Worm (Caenorhabditis elegans) whole organism, late embryonic: Measurements from ENCODE around the gene F13H8.3.
A peak's percentile ranks its signal among the peaks of the same experiment; 100 is the strongest.

ENCODE experiments used
- K09A11.1 ChIP-seq: sonication (generic microtip); optimal IDR thresholded peaks from 2 replicates; lab custom pipeline; 2017; ENCODE audit warnings: antibody characterized with exemption, mild to moderate bottlenecking, missing genetic modification characterization, missing compliant biosample characterization; ENCODE audit not compliant: insufficient read depth
- T23F11.4 ChIP-seq: fragments of 200-800 bp; sonication (Bioruptor generic); optimal IDR thresholded peaks from 2 replicates; lab custom pipeline; 2018; ENCODE audit warnings: mild to moderate bottlenecking, missing genetic modification characterization, missing compliant biosample characterization
- ahr-1 ChIP-seq: sonication (generic microtip); optimal IDR thresholded peaks from 2 replicates; lab custom pipeline; 2016; ENCODE audit warnings: missing genetic modification characterization, missing compliant biosample characterization
- ceh-18 ChIP-seq: sonication (generic microtip); optimal IDR thresholded peaks from 2 replicates; lab custom pipeline; 2016; ENCODE audit warnings: missing genetic modification characterization, missing compliant biosample characterization
- ceh-2 ChIP-seq: sonication (generic microtip); optimal IDR thresholded peaks from 2 replicates; lab custom pipeline; 2016; ENCODE audit warnings: missing genotype, missing genetic modification characterization, missing compliant biosample characterization
- ceh-22 ChIP-seq: sonication (generic microtip); optimal IDR thresholded peaks from 2 replicates; lab custom pipeline; 2017; ENCODE audit warnings: missing biosample characterization, missing genetic modification characterization
- ceh-30 ChIP-seq: fragments of 150-350 bp; optimal IDR thresholded peaks from 2 replicates; lab custom pipeline; 2014; ENCODE audit warnings: missing biosample characterization, missing genetic modification characterization
- ceh-31 ChIP-seq: sonication (generic microtip); optimal IDR thresholded peaks from 2 replicates; lab custom pipeline; 2016; ENCODE audit warnings: missing genetic modification characterization, missing compliant biosample characterization
- ceh-34 ChIP-seq: sonication (generic microtip); optimal IDR thresholded peaks from 2 replicates; lab custom pipeline; 2016; ENCODE audit warnings: mild to moderate bottlenecking, missing genetic modification characterization, missing compliant biosample characterization
- ceh-45 ChIP-seq: fragments of 200-800 bp; sonication (Bioruptor generic); IDR thresholded peaks from 2 replicates; pipeline ENCODE4 v1.3.6; 2022; ENCODE audit warnings: missing genetic modification reagents, missing genetic modification characterization, missing compliant biosample characterization
- ceh-48 ChIP-seq: sonication (generic microtip); optimal IDR thresholded peaks from 2 replicates; lab custom pipeline; 2016; ENCODE audit warnings: missing genetic modification characterization, inconsistent platforms, missing compliant biosample characterization
- dve-1 ChIP-seq: sonication (generic microtip); optimal IDR thresholded peaks from 2 replicates; lab custom pipeline; 2017; ENCODE audit warnings: antibody characterized with exemption, mild to moderate bottlenecking, missing genetic modification characterization, missing compliant biosample characterization
- elt-2 ChIP-seq: sonication (generic microtip); optimal IDR thresholded peaks from 2 replicates; lab custom pipeline; 2016; ENCODE audit warnings: missing genetic modification reagents, missing genetic modification characterization, missing compliant biosample characterization
- elt-4 ChIP-seq: sonication (generic microtip); optimal IDR thresholded peaks from 2 replicates; lab custom pipeline; 2016; ENCODE audit warnings: missing genetic modification characterization, missing compliant biosample characterization
- ets-4 ChIP-seq: sonication (generic microtip); optimal IDR thresholded peaks from 2 replicates; lab custom pipeline; 2016; ENCODE audit warnings: missing genetic modification characterization, missing compliant biosample characterization
- fax-1 ChIP-seq: sonication (generic microtip); optimal IDR thresholded peaks from 2 replicates; lab custom pipeline; 2016; ENCODE audit warnings: missing genotype, missing genetic modification characterization, missing compliant biosample characterization
- fkh-6 ChIP-seq: sonication (generic microtip); optimal IDR thresholded peaks from 2 replicates; lab custom pipeline; 2016; ENCODE audit warnings: missing genetic modification characterization, missing compliant biosample characterization
- gmeb-2 ChIP-seq: sonication (generic microtip); optimal IDR thresholded peaks from 2 replicates; lab custom pipeline; 2016; ENCODE audit warnings: missing genetic modification characterization, inconsistent platforms, missing compliant biosample characterization
- hlh-13 ChIP-seq: fragments of 200-800 bp; sonication (Bioruptor generic); optimal IDR thresholded peaks from 2 replicates; lab custom pipeline; 2018; ENCODE audit warnings: mild to moderate bottlenecking, missing genetic modification characterization, missing compliant biosample characterization
- hlh-15 ChIP-seq: sonication (generic microtip); optimal IDR thresholded peaks from 2 replicates; lab custom pipeline; 2016; ENCODE audit warnings: missing genetic modification characterization, missing compliant biosample characterization
- hlh-30 ChIP-seq: sonication (generic microtip); optimal IDR thresholded peaks from 2 replicates; lab custom pipeline; 2017; ENCODE audit warnings: antibody characterized with exemption, missing genetic modification characterization, missing compliant biosample characterization; ENCODE audit not compliant: insufficient read depth
- mec-3 ChIP-seq: sonication (generic microtip); optimal IDR thresholded peaks from 2 replicates; lab custom pipeline; 2016; ENCODE audit warnings: borderline replicate concordance, missing genetic modification characterization, missing compliant biosample characterization
- nfya-1 ChIP-seq: sonication (generic microtip); optimal IDR thresholded peaks from 2 replicates; lab custom pipeline; 2017; ENCODE audit warnings: missing genetic modification characterization, mild to moderate bottlenecking, missing compliant biosample characterization, antibody characterized with exemption, moderate library complexity
- nhr-11 ChIP-seq: fragments of 150-350 bp; optimal IDR thresholded peaks from 2 replicates; lab custom pipeline; 2014; ENCODE audit warnings: missing biosample characterization, missing genetic modification characterization
- pag-3 ChIP-seq: sonication (generic microtip); optimal IDR thresholded peaks from 2 replicates; lab custom pipeline; 2016; ENCODE audit warnings: missing compliant biosample characterization, missing genetic modification characterization, borderline replicate concordance
- pat-9 ChIP-seq: fragments of 200-800 bp; sonication (Bioruptor generic); optimal IDR thresholded peaks from 2 replicates; lab custom pipeline; 2018; ENCODE audit warnings: mild to moderate bottlenecking, missing genetic modification characterization, moderate library complexity, missing compliant biosample characterization
- pax-1 ChIP-seq: fragments of 150-350 bp; optimal IDR thresholded peaks from 2 replicates; lab custom pipeline; 2014; ENCODE audit warnings: missing biosample characterization, missing genetic modification characterization
- pqm-1 ChIP-seq: sonication (generic microtip); optimal IDR thresholded peaks from 2 replicates; lab custom pipeline; 2016; ENCODE audit warnings: missing genetic modification characterization, missing compliant biosample characterization
- pros-1 ChIP-seq: fragments of 150-350 bp; optimal IDR thresholded peaks from 2 replicates; lab custom pipeline; 2014; ENCODE audit warnings: missing biosample characterization, missing genetic modification reagents, missing genetic modification characterization
- ref-2 ChIP-seq: sonication (generic microtip); optimal IDR thresholded peaks from 2 replicates; lab custom pipeline; 2016; ENCODE audit warnings: missing genetic modification characterization, missing compliant biosample characterization
- sdc-2 ChIP-seq: sonication (generic microtip); optimal IDR thresholded peaks from 2 replicates; lab custom pipeline; 2016; ENCODE audit warnings: missing genotype, missing genetic modification characterization, missing compliant biosample characterization
- sox-4 ChIP-seq: sonication (generic microtip); optimal IDR thresholded peaks from 2 replicates; lab custom pipeline; 2017; ENCODE audit warnings: mild to moderate bottlenecking, missing genetic modification characterization, inconsistent platforms, missing compliant biosample characterization
- syd-9 ChIP-seq: sonication (generic microtip); optimal IDR thresholded peaks from 2 replicates; lab custom pipeline; 2016; ENCODE audit warnings: mild to moderate bottlenecking, missing genetic modification characterization, moderate library complexity, missing compliant biosample characterization
- tbx-2 ChIP-seq: sonication (generic microtip); optimal IDR thresholded peaks from 2 replicates; lab custom pipeline; 2016; ENCODE audit warnings: missing genetic modification characterization, missing compliant biosample characterization
- ttx-3 ChIP-seq: sonication (generic microtip); optimal IDR thresholded peaks from 2 replicates; lab custom pipeline; 2016; ENCODE audit warnings: missing genetic modification reagents, missing genetic modification characterization, missing compliant biosample characterization
- zip-5 ChIP-seq: sonication (generic microtip); optimal IDR thresholded peaks from 2 replicates; lab custom pipeline; 2016; ENCODE audit warnings: missing genetic modification characterization, missing compliant biosample characterization

The F13H8.3 gene

DNA sequence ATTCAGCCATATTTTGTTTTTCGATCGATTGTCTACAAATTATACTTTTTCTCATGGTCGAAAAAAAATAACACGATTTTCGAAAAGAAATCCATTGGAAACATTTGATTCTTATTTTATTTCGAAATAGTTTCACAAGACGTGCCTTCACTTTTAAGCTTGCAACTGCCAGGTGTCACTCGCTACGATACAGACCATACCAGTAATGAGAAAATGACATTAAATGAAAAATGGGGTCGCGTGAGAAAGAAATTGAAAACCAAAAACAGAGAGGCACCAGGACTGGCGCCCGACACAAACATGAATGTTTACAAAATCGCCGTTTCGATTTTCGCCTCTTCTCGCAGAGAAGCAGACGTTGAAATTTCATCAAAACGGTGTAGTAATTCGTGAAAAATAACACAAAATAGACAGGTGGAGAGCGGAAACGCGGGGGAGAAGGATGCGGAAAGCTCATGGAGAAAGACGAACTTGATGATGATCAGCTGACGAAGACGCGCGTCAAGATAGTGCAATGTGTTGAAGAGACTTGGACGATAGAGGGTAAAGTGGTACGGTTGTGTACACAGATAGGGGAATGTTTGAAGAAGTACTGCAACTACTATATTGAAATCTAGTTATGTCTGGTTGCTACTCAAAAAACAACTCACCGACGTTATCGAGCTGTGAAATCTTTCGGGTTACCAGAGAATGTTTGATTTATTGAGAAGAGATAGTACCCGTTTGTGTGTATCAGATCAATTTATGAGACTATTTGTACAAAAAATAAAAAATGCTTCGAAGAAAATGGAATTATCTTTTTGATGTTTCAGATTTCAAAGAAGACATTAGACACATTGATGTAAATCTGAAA is 27.5 kb upstream of the F13H8.3 start:
- peak; percentile 33 for TF ChIP-seq tbx-2 (tag; lab: Kevin White, UChicago)
- no peak for TF ChIP-seq ref-2 (tag; lab: Kevin White, UChicago)
- TF ChIP-seq hlh-30 (tag; lab: Kevin White, UChicago), result peak; percentile 45
- peak; percentile 62 for TF ChIP-seq ceh-18 (tag; lab: Kevin White, UChicago)
- peak; percentile 11 for TF ChIP-seq ceh-34 (tag; lab: Kevin White, UChicago)
- TF ChIP-seq pag-3, result no peak

DNA sequence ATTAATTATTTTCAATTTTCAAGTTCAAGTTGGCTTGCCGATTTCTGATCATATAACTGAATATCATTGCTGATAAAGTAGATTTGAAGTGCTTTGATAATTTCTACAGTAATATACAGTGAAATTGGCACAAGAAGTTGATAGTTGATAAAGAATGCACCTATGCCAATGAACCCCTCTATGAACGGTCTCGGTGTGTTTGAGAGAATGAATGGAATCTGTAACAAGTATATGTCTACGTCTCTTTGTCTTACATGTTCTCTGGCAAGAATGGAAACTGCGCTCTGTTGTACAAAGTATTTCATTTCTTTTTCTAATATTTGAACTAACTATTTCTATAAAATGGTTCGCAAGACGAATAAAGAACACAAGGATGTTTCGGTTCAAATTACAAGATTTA is 22.0 kb upstream of the F13H8.3 start, which contains the start of gene T24H7.8:
Gene T24H7.8, plus strand, starts transcription at position 301 of the 400 bp plus-strand sequence.
- TF ChIP-seq fax-1 (tag; lab: Kevin White, UChicago) (no peak), pqm-1 (no peak), ceh-22 (tag; lab: Kevin White, UChicago) (no peak), T23F11.4 (no peak), syd-9 (no peak), hlh-13 (no peak), ceh-48 (tag; lab: Kevin White, UChicago) (no peak), sox-4 (no peak), pag-3 (no peak), mec-3 (tag; lab: Kevin White, UChicago) (no peak), K09A11.1 (tag; lab: Kevin White, UChicago) (no peak), ceh-31 (no peak), ahr-1 (tag; lab: Kevin White, UChicago) (no peak), elt-2 (no peak), gmeb-2 (tag; lab: Kevin White, UChicago) (no peak), ceh-2 (tag; lab: Kevin White, UChicago) (no peak), ceh-18 (tag; lab: Kevin White, UChicago) (no peak), ceh-45 (no peak), pax-1 (tag; lab: Kevin White, UChicago) (no peak), ceh-34 (tag; lab: Kevin White, UChicago) (no peak)

DNA sequence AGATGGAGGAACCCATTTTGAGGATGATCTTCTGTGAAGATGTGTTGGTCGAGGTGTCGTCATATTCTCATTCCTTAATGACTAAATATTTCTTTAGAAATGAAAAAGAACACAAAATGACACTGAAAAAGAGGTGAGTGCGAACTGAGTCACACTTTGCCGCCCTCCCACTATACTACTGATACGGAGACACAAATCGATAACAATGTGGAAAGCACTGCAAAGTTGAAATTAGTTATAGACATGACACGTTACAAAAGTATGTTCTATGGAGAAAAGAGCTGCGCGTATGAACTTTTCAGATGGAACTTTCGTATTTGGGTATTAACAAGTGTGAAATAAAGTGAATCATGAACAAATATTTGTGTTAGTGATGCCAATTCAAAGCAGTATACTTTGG is 19.6 kb upstream of the F13H8.3 start, which contains the start of gene tat-4:
Gene tat-4, minus strand, starts transcription at position 117 of the 400 bp plus-strand sequence.
- TF ChIP-seq ceh-30 (no peak), nhr-11 (no peak), elt-4 (no peak), pqm-1 (no peak), fkh-6 (tag; lab: Kevin White, UChicago) (no peak), hlh-15 (no peak), ceh-48 (tag; lab: Kevin White, UChicago) (no peak), ahr-1 (tag; lab: Kevin White, UChicago) (no peak)

DNA sequence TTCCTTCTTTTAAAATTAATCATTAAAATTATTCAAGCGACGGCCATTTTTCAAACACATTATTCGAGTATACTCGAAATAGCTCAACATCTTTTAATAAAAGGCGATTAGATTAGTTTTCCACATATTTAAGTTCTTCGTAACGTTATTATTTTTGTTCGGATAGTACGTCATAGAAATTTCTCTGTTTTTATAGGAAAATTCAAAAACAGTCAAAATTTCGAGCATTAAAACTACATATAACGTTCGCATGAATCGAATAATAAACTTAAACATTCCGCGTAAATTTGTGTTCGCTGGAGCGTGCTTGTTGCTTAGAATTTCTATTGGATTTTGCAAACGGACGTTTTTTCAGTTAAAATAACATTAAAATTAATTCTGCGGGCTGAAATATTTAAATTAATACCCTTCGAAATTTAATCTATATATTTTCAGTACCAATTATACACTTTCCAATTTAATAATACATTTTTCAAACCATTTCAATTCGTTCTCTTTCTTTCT is 18.5 kb upstream of the F13H8.3 start, which contains the start of gene blos-4:
Gene blos-4, plus strand, starts transcription at position 51 of the 504 bp plus-strand sequence.
- TF ChIP-seq pat-9 (tag; lab: Kevin White, UChicago), result no peak
- TF ChIP-seq nfya-1 (tag; lab: Kevin White, UChicago), result no peak
- TF ChIP-seq pqm-1, result no peak
- TF ChIP-seq pros-1 (tag; lab: Kevin White, UChicago), result no peak
- no peak for TF ChIP-seq sdc-2
- no peak for TF ChIP-seq ceh-22 (tag; lab: Kevin White, UChicago)
- TF ChIP-seq ceh-34 (tag; lab: Kevin White, UChicago), result no peak
- no peak for TF ChIP-seq ttx-3
- no peak for TF ChIP-seq ceh-30
- TF ChIP-seq fax-1 (tag; lab: Kevin White, UChicago), result no peak
- no peak for TF ChIP-seq fkh-6 (tag; lab: Kevin White, UChicago)
- no peak for TF ChIP-seq zip-5
- TF ChIP-seq pax-1 (tag; lab: Kevin White, UChicago), result no peak
- no peak for TF ChIP-seq dve-1
- TF ChIP-seq ets-4 (tag; lab: Kevin White, UChicago), result no peak
